Worm (Caenorhabditis elegans) whole organism, L2 larva: Measurements from ENCODE around the gene nfx-1.

Source experiments
- egl-27 ChIP-seq: sonication (generic microtip); optimal IDR thresholded peaks from 3 replicates; lab custom pipeline; 2017; ENCODE audit warnings: missing biosample characterization, missing genetic modification reagents, missing genetic modification characterization
- elt-1 ChIP-seq: fragments of 150-350 bp; optimal IDR thresholded peaks from 2 replicates; lab custom pipeline; 2014; ENCODE audit warnings: missing biosample characterization, missing genetic modification characterization
- lin-39 ChIP-seq: fragments of 150-350 bp; optimal IDR thresholded peaks from 2 replicates; lab custom pipeline; 2014; ENCODE audit warnings: missing biosample characterization, missing genetic modification reagents, missing genetic modification characterization
- lsy-2 ChIP-seq, 2 experiments: fragments of 150-350 bp in 1 of 2; sonication (generic microtip) in 1 of 2; optimal IDR thresholded peaks; 2 replicates each; lab custom pipeline; 2014 to 2017; ENCODE audit warnings: missing biosample characterization in 2 of 2, missing genetic modification characterization in 2 of 2
- mdl-1 ChIP-seq, 2 experiments: fragments of 150-350 bp in 1 of 2; sonication (generic microtip) in 1 of 2; optimal IDR thresholded peaks; 2 replicates each; lab custom pipeline; 2017; ENCODE audit warnings: missing biosample characterization in 2 of 2, missing genetic modification characterization in 2 of 2
- nhr-10 ChIP-seq: sonication (generic microtip); optimal IDR thresholded peaks from 2 replicates; lab custom pipeline; 2017; ENCODE audit warnings: missing biosample characterization, missing genetic modification characterization
- nhr-77 ChIP-seq: fragments of 150-350 bp; optimal IDR thresholded peaks from 2 replicates; lab custom pipeline; 2014; ENCODE audit warnings: missing biosample characterization, missing genetic modification characterization
- skn-1 ChIP-seq: sonication (generic microtip); optimal IDR thresholded peaks from 2 replicates; lab custom pipeline; 2017; ENCODE audit warnings: missing biosample characterization, missing genetic modification characterization
- snpc-4 ChIP-seq: fragments of 150-350 bp; optimal IDR thresholded peaks from 2 replicates; lab custom pipeline; 2014; ENCODE audit warnings: missing biosample characterization, missing genetic modification characterization
- unc-39 ChIP-seq: fragments of 150-350 bp; optimal IDR thresholded peaks from 2 replicates; lab custom pipeline; 2014; ENCODE audit warnings: missing biosample characterization, missing genetic modification characterization
- unc-62 ChIP-seq: fragments of 150-350 bp; optimal IDR thresholded peaks from 2 replicates; lab custom pipeline; 2014; ENCODE audit warnings: missing biosample characterization, missing genetic modification reagents, missing genetic modification characterization
- zag-1 ChIP-seq: fragments of 150-350 bp; optimal IDR thresholded peaks from 2 replicates; lab custom pipeline; 2014; ENCODE audit warnings: missing biosample characterization, missing genetic modification characterization
- ztf-11 ChIP-seq: sonication (generic microtip); optimal IDR thresholded peaks from 2 replicates; lab custom pipeline; 2017; ENCODE audit warnings: missing biosample characterization, missing genetic modification characterization
- ztf-4 ChIP-seq: fragments of 150-350 bp; optimal IDR thresholded peaks from 2 replicates; lab custom pipeline; 2014; ENCODE audit warnings: missing biosample characterization, missing genetic modification characterization

DNA sequence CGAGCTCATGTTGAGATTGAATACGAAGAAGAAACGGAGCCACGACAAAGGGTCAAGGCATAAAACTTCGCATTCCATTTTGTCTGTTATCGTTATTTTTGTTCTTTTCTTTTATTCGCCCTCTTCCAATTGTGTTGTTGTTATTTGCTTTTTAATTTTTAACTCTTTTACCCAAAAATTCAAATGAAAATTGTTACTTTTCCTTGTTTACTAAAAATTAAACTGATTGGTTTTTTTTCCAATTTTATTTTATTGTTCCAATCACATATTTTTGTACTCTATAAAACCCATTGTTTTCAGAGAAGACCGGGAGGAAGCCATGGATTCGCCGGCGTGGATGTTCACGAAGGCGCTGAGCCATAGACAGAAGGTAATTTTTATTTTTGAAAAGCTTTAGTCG, 5.3 kb downstream of the nfx-1 start, which contains the start of gene C16A3.5:
- TF ChIP-seq elt-1 (tag; lab: Kevin White, UChicago): no peak
- TF ChIP-seq nhr-10 (tag; lab: Kevin White, UChicago): no peak
- no peak for TF ChIP-seq lin-39 (tag; lab: Kevin White, UChicago)
- no peak for TF ChIP-seq mdl-1 (tag; optimal IDR thresholded peaks at IDR 0.05; lab: Kevin White, UChicago)
- no peak for TF ChIP-seq ztf-4 (tag; lab: Kevin White, UChicago)
- no peak for TF ChIP-seq skn-1 (tag; lab: Kevin White, UChicago)
- TF ChIP-seq egl-27 (tag; lab: Kevin White, UChicago): no peak
- TF ChIP-seq ztf-11: no peak
- TF ChIP-seq zag-1 (tag; lab: Kevin White, UChicago): no peak
- TF ChIP-seq lsy-2 (tag; optimal IDR thresholded peaks at IDR 0.05; lab: Kevin White, UChicago): no peak
- no peak for TF ChIP-seq unc-39 (tag; lab: Kevin White, UChicago)
- no peak for TF ChIP-seq nhr-77 (tag; lab: Kevin White, UChicago)
- no peak for TF ChIP-seq unc-62
- TF ChIP-seq snpc-4 (tag; lab: Kevin White, UChicago): no peak
